Worm (Caenorhabditis elegans) whole organism, L1 larva: ENCODE measurements around the gene C48B4.11.

ENCODE experiments used
- C16A3.4 ChIP-seq: fragments of 150-350 bp; optimal IDR thresholded peaks from 2 replicates; lab custom pipeline; 2014; ENCODE audit warnings: missing biosample characterization, missing genetic modification characterization
- aha-1 ChIP-seq: fragments of 150-350 bp; optimal IDR thresholded peaks from 2 replicates; lab custom pipeline; 2014; ENCODE audit warnings: missing biosample characterization, missing genetic modification characterization
- ama-1 ChIP-seq: fragments of 150-350 bp; optimal IDR thresholded peaks from 2 replicates; lab custom pipeline; 2014
- blmp-1 ChIP-seq: fragments of 150-350 bp; optimal IDR thresholded peaks from 2 replicates; lab custom pipeline; 2014; ENCODE audit warnings: missing biosample characterization, missing genetic modification characterization
- ceh-63 ChIP-seq: fragments of 200-800 bp; sonication (Bioruptor generic); optimal IDR thresholded peaks from 2 replicates; lab custom pipeline; 2018; ENCODE audit warnings: mild to moderate bottlenecking, missing genetic modification characterization, missing compliant biosample characterization
- ceh-82 ChIP-seq, 3 experiments: fragments of 150-350 bp in 1 of 3; sonication (generic microtip) in 2 of 3; optimal IDR thresholded peaks; 2 replicates each; lab custom pipeline; 2014 to 2017; ENCODE audit warnings: missing biosample characterization in 3 of 3, missing genetic modification characterization in 3 of 3
- ces-1 ChIP-seq: fragments of 150-350 bp; optimal IDR thresholded peaks from 2 replicates; lab custom pipeline; 2014; ENCODE audit warnings: missing biosample characterization, missing genetic modification reagents, missing genetic modification characterization
- dpl-1 ChIP-seq, 3 experiments: fragments of 150-350 bp in 2 of 3; sonication (generic microtip) in 1 of 3; optimal IDR thresholded peaks; 2 replicates each; lab custom pipeline; 2014 to 2017; ENCODE audit warnings: missing biosample characterization in 3 of 3, missing genetic modification characterization in 3 of 3, missing genetic modification reagents in 3 of 3
- efl-1 ChIP-seq, 4 experiments: fragments of 150-350 bp; optimal IDR thresholded peaks in 3 of 4; peaks in 1 of 4; 1 replicate in 1 of 4; 2 replicates in 3 of 4; lab custom pipeline; 2014; ENCODE audit warnings: missing biosample characterization in 2 of 4, missing genetic modification characterization in 2 of 4, missing genetic modification reagents in 2 of 4
- egl-13 ChIP-seq: sonication (generic microtip); optimal IDR thresholded peaks from 2 replicates; lab custom pipeline; 2016; ENCODE audit warnings: missing genotype, missing genetic modification reagents, missing genetic modification characterization, missing compliant biosample characterization
- elt-2 ChIP-seq: sonication (generic microtip); optimal IDR thresholded peaks from 2 replicates; lab custom pipeline; 2016; ENCODE audit warnings: missing genetic modification characterization, mild to moderate bottlenecking, inconsistent platforms, missing compliant biosample characterization, missing genetic modification reagents
- elt-3 ChIP-seq, 6 experiments: fragments of 150-350 bp in 1 of 6; sonication (generic microtip); optimal IDR thresholded peaks; 2 replicates each; lab custom pipeline; 2017 to 2018; ENCODE audit warnings: missing biosample characterization in 6 of 6, missing genetic modification characterization in 6 of 6, inconsistent platforms in 1 of 6
- ets-5 ChIP-seq: fragments of 200-800 bp; sonication (Bioruptor generic); IDR thresholded peaks from 2 replicates; pipeline ENCODE4 v1.3.6; 2022; ENCODE audit warnings: missing genetic modification characterization, missing compliant biosample characterization
- fkh-4 ChIP-seq: sonication (generic microtip); optimal IDR thresholded peaks from 2 replicates; lab custom pipeline; 2016; ENCODE audit warnings: missing compliant biosample characterization, missing genetic modification characterization, borderline replicate concordance
- grh-1 ChIP-seq: fragments of 200-800 bp; sonication (Bioruptor generic); IDR thresholded peaks from 2 replicates; pipeline ENCODE4 v1.3.6; 2022; ENCODE audit warnings: missing genetic modification reagents, missing genetic modification characterization, missing compliant biosample characterization
- hlh-17 ChIP-seq: fragments of 200-800 bp; sonication (Bioruptor generic); optimal IDR thresholded peaks from 2 replicates; lab custom pipeline; 2018; ENCODE audit warnings: missing genetic modification characterization, mild to moderate bottlenecking, missing compliant biosample characterization, moderate library complexity, borderline replicate concordance
- isw-1 ChIP-seq: fragments of 200-800 bp; sonication (Bioruptor generic); IDR thresholded peaks from 2 replicates; pipeline ENCODE4 v1.3.6; 2022; ENCODE audit warnings: missing genetic modification characterization, missing compliant biosample characterization
- jun-1 ChIP-seq: fragments of 150-350 bp; optimal IDR thresholded peaks from 2 replicates; lab custom pipeline; 2014; ENCODE audit warnings: missing biosample characterization, missing genetic modification reagents, missing genetic modification characterization
- lin-13 ChIP-seq: fragments of 150-350 bp; optimal IDR thresholded peaks from 2 replicates; lab custom pipeline; 2014; ENCODE audit warnings: missing biosample characterization, missing genetic modification reagents, missing genetic modification characterization
- lin-14 ChIP-seq: fragments of 200-800 bp; sonication (Bioruptor generic); optimal IDR thresholded peaks from 2 replicates; lab custom pipeline; 2018; ENCODE audit warnings: mild to moderate bottlenecking, missing genetic modification characterization, moderate library complexity, missing compliant biosample characterization
- lin-15B ChIP-seq: fragments of 150-350 bp; sonication (generic microtip); optimal IDR thresholded peaks from 3 replicates; lab custom pipeline; 2014; ENCODE audit warnings: missing biosample characterization, missing genetic modification characterization
- lin-35 ChIP-seq, 2 experiments: fragments of 150-350 bp; optimal IDR thresholded peaks; 2 replicates each; lab custom pipeline; 2014; ENCODE audit warnings: missing biosample characterization in 2 of 2, missing genetic modification characterization in 2 of 2, missing genetic modification reagents in 2 of 2
- lir-3 ChIP-seq: sonication (generic microtip); optimal IDR thresholded peaks from 2 replicates; lab custom pipeline; 2016; ENCODE audit warnings: mild to moderate bottlenecking, missing genetic modification characterization, moderate library complexity, missing compliant biosample characterization; ENCODE audit not compliant: poor library complexity
- lsy-2 ChIP-seq, 2 experiments: fragments of 150-350 bp; optimal IDR thresholded peaks; 2 replicates each; lab custom pipeline; 2014; ENCODE audit warnings: missing biosample characterization in 2 of 2, missing genetic modification characterization in 2 of 2
- mab-9 ChIP-seq: fragments of 200-800 bp; sonication (Bioruptor generic); IDR thresholded peaks from 2 replicates; pipeline ENCODE4 v1.3.6; 2022; ENCODE audit warnings: missing genetic modification reagents, missing genetic modification characterization, missing compliant biosample characterization
- mdl-1 ChIP-seq, 2 experiments: fragments of 150-350 bp; optimal IDR thresholded peaks; 2 replicates each; lab custom pipeline; 2014 to 2017; ENCODE audit warnings: missing biosample characterization in 2 of 2, missing genetic modification characterization in 2 of 2, inconsistent platforms in 1 of 2
- mep-1 ChIP-seq: fragments of 150-350 bp; optimal IDR thresholded peaks from 2 replicates; lab custom pipeline; 2014; ENCODE audit warnings: missing biosample characterization, missing genetic modification characterization
- nhr-237 ChIP-seq: fragments of 150-350 bp; optimal IDR thresholded peaks from 2 replicates; lab custom pipeline; 2014; ENCODE audit warnings: missing biosample characterization, missing genetic modification characterization
- nhr-28 ChIP-seq: fragments of 150-350 bp; optimal IDR thresholded peaks from 2 replicates; lab custom pipeline; 2014; ENCODE audit warnings: missing biosample characterization, missing genetic modification characterization
- nhr-76 ChIP-seq: sonication (generic microtip); optimal IDR thresholded peaks from 2 replicates; lab custom pipeline; 2017; ENCODE audit warnings: missing biosample characterization, missing genetic modification characterization
- nhr-77 ChIP-seq: fragments of 150-350 bp; optimal IDR thresholded peaks from 2 replicates; lab custom pipeline; 2014; ENCODE audit warnings: missing biosample characterization, missing genetic modification characterization
- nhr-84 ChIP-seq: sonication (generic microtip); optimal IDR thresholded peaks from 2 replicates; lab custom pipeline; 2017; ENCODE audit warnings: missing biosample characterization, missing genetic modification characterization
- pax-3 ChIP-seq: fragments of 200-800 bp; sonication (Bioruptor generic); optimal IDR thresholded peaks from 2 replicates; lab custom pipeline; 2018; ENCODE audit warnings: mild to moderate bottlenecking, missing genetic modification characterization, moderate library complexity, missing compliant biosample characterization
- skn-1 ChIP-seq: fragments of 150-350 bp; optimal IDR thresholded peaks from 2 replicates; lab custom pipeline; 2014; ENCODE audit warnings: missing biosample characterization, missing genetic modification characterization
- snpc-4 ChIP-seq: fragments of 150-350 bp; optimal IDR thresholded peaks from 2 replicates; lab custom pipeline; 2014; ENCODE audit warnings: missing biosample characterization, missing genetic modification characterization
- sptf-1 ChIP-seq: fragments of 150-350 bp; optimal IDR thresholded peaks from 2 replicates; lab custom pipeline; 2014; ENCODE audit warnings: missing biosample characterization, missing genetic modification characterization
- swsn-7 ChIP-seq: sonication (generic microtip); optimal IDR thresholded peaks from 2 replicates; lab custom pipeline; 2016; ENCODE audit warnings: missing genetic modification characterization, missing compliant biosample characterization
- unc-30 ChIP-seq: sonication (generic microtip); optimal IDR thresholded peaks from 2 replicates; lab custom pipeline; 2017; ENCODE audit warnings: missing biosample characterization, missing genetic modification characterization
- unc-86 ChIP-seq: sonication (generic microtip); optimal IDR thresholded peaks from 2 replicates; lab custom pipeline; 2016; ENCODE audit warnings: missing genetic modification characterization, missing compliant biosample characterization
- zip-4 ChIP-seq: fragments of 200-800 bp; sonication (Bioruptor generic); optimal IDR thresholded peaks from 2 replicates; lab custom pipeline; 2018; ENCODE audit warnings: mild to moderate bottlenecking, missing genetic modification characterization, moderate library complexity, missing compliant biosample characterization
- ztf-4 ChIP-seq: fragments of 150-350 bp; optimal IDR thresholded peaks from 2 replicates; lab custom pipeline; 2014; ENCODE audit warnings: missing biosample characterization, missing genetic modification characterization

The C48B4.11 gene

DNA sequence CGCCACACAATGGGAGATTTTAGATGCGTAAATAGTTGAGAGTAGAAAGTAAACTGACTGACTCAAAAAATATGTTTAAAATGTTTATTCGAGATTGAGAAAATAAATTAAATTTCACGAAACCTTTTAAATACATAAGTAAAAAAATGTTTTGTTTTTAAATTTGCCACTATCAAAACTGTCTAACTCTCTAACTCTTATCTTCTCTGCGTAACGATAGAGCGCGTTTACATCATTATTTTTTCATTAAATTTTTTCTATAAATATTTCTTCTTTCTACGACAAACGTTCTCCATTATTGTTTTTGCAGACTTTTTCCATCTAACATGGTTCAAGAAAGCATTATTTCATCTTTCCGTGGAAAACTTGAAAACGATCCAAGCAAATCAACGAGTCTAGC is 23.1 kb downstream of the C48B4.11 start, which contains the start of gene eif-2Balpha (continued):
- TF ChIP-seq hlh-17 (GFP tag; lab: Kevin White, UChicago): no peak
- peak; percentile 44 to 90 for TF ChIP-seq lin-35 (GFP tag; optimal IDR thresholded peaks at IDR 0.05; lab: Kevin White, UChicago)
- no peak for TF ChIP-seq nhr-84 (tag; lab: Kevin White, UChicago)
- no peak for TF ChIP-seq mdl-1 (tag; optimal IDR thresholded peaks at IDR 0.05; lab: Kevin White, UChicago)
- TF ChIP-seq aha-1 (tag; lab: Kevin White, UChicago): no peak
- no peak for TF ChIP-seq ama-1 (lab: Kevin White, UChicago)
- TF ChIP-seq lin-14 (GFP tag; lab: Kevin White, UChicago): no peak
- TF ChIP-seq fkh-4 (tag; lab: Kevin White, UChicago): no peak
- TF ChIP-seq isw-1 (GFP tag; lab: Robert Waterston, UW): no peak
- no peak for TF ChIP-seq mab-9 (GFP tag; lab: Robert Waterston, UW)
- TF ChIP-seq sptf-1: no peak
- TF ChIP-seq ceh-63 (GFP tag; lab: Kevin White, UChicago): no peak
- TF ChIP-seq snpc-4 (tag; lab: Kevin White, UChicago): no peak
- TF ChIP-seq jun-1 (tag; lab: Kevin White, UChicago): no peak
- TF ChIP-seq nhr-28 (tag; lab: Kevin White, UChicago): no peak
- peak; percentile 78 to 94 for TF ChIP-seq lsy-2 (tag; optimal IDR thresholded peaks at IDR 0.05; lab: Kevin White, UChicago)
- TF ChIP-seq nhr-77 (tag; lab: Kevin White, UChicago): no peak
- no peak for TF ChIP-seq swsn-7 (tag; lab: Kevin White, UChicago)
- peak; percentile 40 for TF ChIP-seq C16A3.4 (tag; lab: Kevin White, UChicago)
- peak; percentile 17 for TF ChIP-seq lin-15B
- peak in 1 of 6 experiments; percentile 24 for TF ChIP-seq elt-3 (tag; optimal IDR thresholded peaks at IDR 0.05; lab: Kevin White, UChicago)
- TF ChIP-seq unc-86 (tag; lab: Kevin White, UChicago): no peak
- TF ChIP-seq skn-1 (tag; lab: Kevin White, UChicago): peak; percentile 14
- no peak for TF ChIP-seq lin-13 (GFP tag; lab: Kevin White, UChicago)
- no peak for TF ChIP-seq nhr-237 (tag; lab: Kevin White, UChicago)
- TF ChIP-seq grh-1 (GFP tag; lab: Robert Waterston, UW): no peak
- peak in 1 of 3 experiments; percentile 30 for TF ChIP-seq ceh-82 (tag; optimal IDR thresholded peaks at IDR 0.05; lab: Kevin White, UChicago)
- no peak for TF ChIP-seq lir-3

DNA sequence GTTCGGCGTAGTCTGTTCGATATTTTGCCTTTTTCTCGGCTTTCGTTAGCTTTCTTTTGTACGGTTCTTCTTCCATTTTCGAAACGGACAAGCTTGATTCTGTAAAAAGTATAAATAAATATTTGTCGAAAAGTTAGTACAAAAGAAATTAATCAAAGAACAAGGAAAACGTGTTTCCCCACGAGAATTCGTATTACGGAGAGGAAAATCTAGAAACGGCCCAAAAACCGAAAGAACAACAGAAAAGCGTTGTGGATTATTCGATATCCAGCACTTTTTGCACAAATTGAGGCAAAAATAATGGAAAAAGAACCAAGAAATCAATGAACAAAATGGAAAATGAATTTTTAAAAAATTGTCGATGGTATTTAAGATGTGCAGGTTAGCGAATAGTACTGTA is 23.6 kb downstream of the C48B4.11 start, which contains the start of gene mut-7:
mut-7 (minus strand) TSS at position 101 of the 400 bp plus-strand sequence.
- TF ChIP-seq ztf-4 (no peak), nhr-28 (tag; lab: Kevin White, UChicago) (no peak), pax-3 (tag; lab: Kevin White, UChicago) (no peak), elt-3 (tag; optimal IDR thresholded peaks at IDR 0.05; lab: Kevin White, UChicago) (no peak), elt-2 (tag; lab: Kevin White, UChicago) (no peak), nhr-76 (tag; lab: Kevin White, UChicago) (no peak), ets-5 (GFP tag; lab: Robert Waterston, UW) (no peak), ces-1 (no peak), egl-13 (tag; lab: Kevin White, UChicago) (no peak), unc-30 (tag; lab: Kevin White, UChicago) (no peak), mep-1 (no peak), lsy-2 (tag; optimal IDR thresholded peaks at IDR 0.05; lab: Kevin White, UChicago) (no peak), C16A3.4 (tag; lab: Kevin White, UChicago) (no peak), nhr-84 (tag; lab: Kevin White, UChicago) (no peak), snpc-4 (tag; lab: Kevin White, UChicago) (no peak), ceh-63 (GFP tag; lab: Kevin White, UChicago) (no peak), unc-86 (tag; lab: Kevin White, UChicago) (no peak), fkh-4 (tag; lab: Kevin White, UChicago) (no peak), lin-14 (GFP tag; lab: Kevin White, UChicago) (no peak)

DNA sequence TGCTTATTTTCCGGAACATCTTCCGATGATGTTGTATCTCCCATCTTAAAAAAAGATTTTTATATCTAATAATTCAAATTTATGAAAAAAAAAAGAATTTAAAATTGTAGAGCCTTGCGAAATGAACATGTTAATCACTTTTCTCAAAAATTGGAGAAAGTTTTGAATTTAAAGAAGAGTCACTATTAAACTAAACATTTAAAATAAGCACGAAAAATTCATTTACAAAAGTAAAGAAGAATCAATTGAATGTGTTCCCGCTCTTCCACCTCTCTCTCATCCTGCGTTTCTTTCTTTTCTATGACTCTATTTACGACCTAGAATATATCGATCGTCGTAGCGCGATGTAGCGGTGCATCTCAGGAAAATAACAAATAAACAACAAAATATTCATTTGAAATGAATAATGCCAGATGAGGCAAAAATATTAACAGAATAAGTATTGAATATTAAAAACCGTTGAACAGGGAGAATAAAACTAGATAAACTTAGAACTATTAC is 27.2 kb downstream of the C48B4.11 start, which contains the start of gene ZK1098.3:
ZK1098.3 (minus strand) TSS at position 51 of the 501 bp plus-strand sequence.
- no peak for TF ChIP-seq zip-4 (GFP tag; lab: Kevin White, UChicago)
- peak in 1 of 2 experiments; percentile 12 for TF ChIP-seq lin-35 (GFP tag; optimal IDR thresholded peaks at IDR 0.05; lab: Kevin White, UChicago)
- no peak for TF ChIP-seq ceh-63 (GFP tag; lab: Kevin White, UChicago)
- TF ChIP-seq nhr-28 (tag; lab: Kevin White, UChicago): no peak
- TF ChIP-seq ets-5 (GFP tag; lab: Robert Waterston, UW): no peak
- TF ChIP-seq dpl-1 (GFP tag; optimal IDR thresholded peaks at IDR 0.05; lab: Kevin White, UChicago): peak in 2 of 3 experiments; percentile 9 to 45
- peak; percentile 15 for TF ChIP-seq blmp-1 (tag; lab: Kevin White, UChicago)
- peak; percentile 12 to 24 for TF ChIP-seq efl-1 (optimal IDR thresholded peaks at IDR 0.05; lab: Kevin White, UChicago)
- TF ChIP-seq efl-1 (GFP tag; optimal IDR thresholded peaks at IDR 0.05 in 1 of 2; lab: Kevin White, UChicago): peak in 1 of 2 experiments; percentile 14
- peak; percentile 49 for TF ChIP-seq mep-1
- peak; percentile 18 to 60 for TF ChIP-seq lsy-2 (tag; optimal IDR thresholded peaks at IDR 0.05; lab: Kevin White, UChicago)
